Fruit fly (Drosophila melanogaster): ENCODE data around the gene CG34008.

CG34008 gene

DNA sequence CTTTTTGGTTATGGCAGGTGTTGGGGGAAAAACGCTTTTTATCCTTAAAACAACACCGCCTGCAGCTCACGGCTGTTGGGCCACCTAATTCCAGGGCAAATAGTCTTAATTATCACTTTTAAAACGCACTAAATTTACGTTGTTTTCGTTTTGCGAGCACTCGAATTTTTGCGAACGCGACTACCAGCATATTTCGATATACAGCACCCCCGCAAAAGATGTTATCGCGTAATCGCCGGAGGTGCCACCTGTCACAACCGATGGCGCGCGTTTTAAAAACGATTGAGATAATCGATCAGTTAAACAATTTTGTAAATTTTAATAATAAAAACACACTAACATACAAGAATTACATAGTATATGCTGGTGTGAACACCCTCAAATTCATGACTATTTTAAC lies 29.2 kb downstream of the CG34008 start, which contains the start of gene Stat92E:
Gene Stat92E, minus strand, starts transcription at position 219 of the 400 bp plus-strand sequence.
- no peak for TF ChIP-seq topi (GFP tag; optimal IDR thresholded peaks at IDR 0.05)
- TF ChIP-seq Hr38 (GFP tag; optimal IDR thresholded peaks at IDR 0.05): no peak
- no peak for TF ChIP-seq CG11902 (GFP tag; optimal IDR thresholded peaks at IDR 0.05)
- no peak for TF ChIP-seq Smox (GFP tag; optimal IDR thresholded peaks at IDR 0.05)
- no peak for TF ChIP-seq Sox15 (GFP tag; optimal IDR thresholded peaks at IDR 0.05)
- no peak for TF ChIP-seq cyc (GFP tag; optimal IDR thresholded peaks at IDR 0.05)
- TF ChIP-seq CG3032 (tag; optimal IDR thresholded peaks at IDR 0.05): no peak
- no peak for TF ChIP-seq Lpt (GFP tag; optimal IDR thresholded peaks at IDR 0.05)
- TF ChIP-seq fd59A (GFP tag; optimal IDR thresholded peaks at IDR 0.05): no peak
- no peak for TF ChIP-seq Met (GFP tag; optimal IDR thresholded peaks at IDR 0.05)
- no peak for TF ChIP-seq CG7368 (GFP tag; optimal IDR thresholded peaks at IDR 0.05)
- TF ChIP-seq CG6792 (GFP tag; optimal IDR thresholded peaks at IDR 0.05): no peak
- no peak for TF ChIP-seq CG4318 (GFP tag; optimal IDR thresholded peaks at IDR 0.05)
- no peak for TF ChIP-seq CG6854 (GFP tag; optimal IDR thresholded peaks at IDR 0.05)
- TF ChIP-seq salr (GFP tag; optimal IDR thresholded peaks at IDR 0.05): no peak
- no peak for TF ChIP-seq Blimp-1 (GFP tag; optimal IDR thresholded peaks at IDR 0.05)
- TF ChIP-seq spab (GFP tag; optimal IDR thresholded peaks at IDR 0.05): no peak
- no peak for TF ChIP-seq net (GFP tag; optimal IDR thresholded peaks at IDR 0.05)
- TF ChIP-seq CG9139 (GFP tag; optimal IDR thresholded peaks at IDR 0.05): no peak

DNA sequence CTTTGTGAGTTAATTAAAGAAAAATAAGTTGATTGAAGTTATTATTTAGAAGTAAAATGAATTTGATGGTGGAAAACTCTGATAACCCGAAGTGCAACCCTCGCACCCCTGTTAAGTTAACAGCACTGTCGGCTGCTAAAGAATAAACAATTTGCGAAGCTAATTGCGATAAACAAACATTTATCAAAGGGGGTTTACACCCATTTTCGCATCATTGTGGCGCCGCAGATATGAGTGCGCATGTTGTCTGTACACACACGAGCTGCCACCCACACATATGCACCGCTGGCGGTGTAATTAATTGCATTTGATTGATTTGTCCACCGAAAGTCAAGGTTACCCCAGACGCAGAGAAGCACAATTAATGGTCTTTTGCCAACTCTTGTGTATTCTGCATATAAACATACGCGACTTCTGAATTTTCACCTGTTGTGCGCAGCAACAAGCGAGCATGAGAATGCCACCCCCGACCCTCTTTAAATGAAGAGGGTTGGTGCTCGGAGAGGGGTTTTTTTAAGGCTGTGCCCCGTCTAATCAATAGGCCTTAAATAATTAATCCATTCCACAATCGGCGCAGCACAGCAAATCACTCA lies 29.7 kb downstream of the CG34008 start:
- TF ChIP-seq fkh (GFP tag; optimal IDR thresholded peaks at IDR 0.05) (peak; percentile 89), Ets21C (GFP tag; optimal IDR thresholded peaks at IDR 0.05) (no peak), vri (GFP tag; optimal IDR thresholded peaks at IDR 0.05) (no peak), pdm3 (GFP tag; optimal IDR thresholded peaks at IDR 0.05) (no peak), CG6854 (GFP tag; optimal IDR thresholded peaks at IDR 0.05) (no peak), esn (GFP tag; optimal IDR thresholded peaks at IDR 0.05) (no peak), dsx (GFP tag; optimal IDR thresholded peaks at IDR 0.05; ENCODE audit: poor library complexity, severe bottlenecking) (no peak), CG9139 (GFP tag; optimal IDR thresholded peaks at IDR 0.05) (no peak), spab (GFP tag; optimal IDR thresholded peaks at IDR 0.05) (no peak), Eip78C (GFP tag) (peak; percentile 26), lz (GFP tag; optimal IDR thresholded peaks at IDR 0.05) (no peak), eg (GFP tag; IDR thresholded peaks at IDR 0.05) (peak; percentile 48; the same call in 2 of the 3 replicates)

DNA sequence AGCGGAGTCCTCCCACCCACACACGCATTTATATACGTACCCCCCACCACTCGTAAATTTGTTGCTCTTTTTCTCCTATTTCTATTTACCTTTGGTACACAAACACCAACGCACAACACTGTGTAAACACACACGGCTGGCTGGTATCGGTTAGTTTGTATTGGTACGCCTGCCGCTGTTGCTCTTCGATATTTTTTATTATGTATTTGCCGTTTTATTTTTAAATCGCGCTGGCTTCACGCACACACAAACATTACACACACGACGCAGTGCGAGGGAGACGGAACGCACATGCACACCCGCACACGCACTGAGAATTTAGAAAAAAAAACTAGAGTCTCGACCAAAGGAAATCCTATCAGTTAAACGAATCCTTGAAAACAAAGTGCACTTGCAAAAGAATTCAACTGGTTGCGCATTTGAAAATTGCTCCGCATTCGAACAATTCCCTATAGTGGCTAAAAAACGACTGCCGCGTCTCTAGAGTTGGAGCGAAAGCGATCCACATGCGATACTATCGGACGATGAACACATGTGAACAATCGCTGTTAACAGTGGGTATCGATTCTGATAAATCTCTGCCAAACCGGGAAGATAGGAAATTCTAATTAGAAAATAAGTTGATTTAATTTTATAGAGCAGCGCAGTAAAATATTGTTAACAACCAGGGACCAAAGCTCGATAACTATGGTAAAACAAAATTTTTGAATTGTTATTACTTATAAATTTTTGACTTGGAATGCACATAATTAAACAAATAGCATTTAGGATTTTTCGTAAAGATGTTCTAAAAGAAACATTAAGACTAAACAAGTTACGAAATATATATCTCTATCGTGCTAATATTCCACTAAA lies 30.5 kb downstream of the CG34008 start:
- TF ChIP-seq CG1621 (tag; optimal IDR thresholded peaks at IDR 0.05): no peak
- TF ChIP-seq svp (GFP tag): peak; percentile 73
- no peak for TF ChIP-seq CG32006 (GFP tag; optimal IDR thresholded peaks at IDR 0.05)
- TF ChIP-seq CG3032 (tag; optimal IDR thresholded peaks at IDR 0.05): no peak
- TF ChIP-seq CG9139 (GFP tag; optimal IDR thresholded peaks at IDR 0.05): peak; percentile 67
- peak; percentile 68 for TF ChIP-seq eg (GFP tag; IDR thresholded peaks at IDR 0.05)
- no peak for TF ChIP-seq pdm3 (GFP tag; optimal IDR thresholded peaks at IDR 0.05)
- peak; percentile 62 for TF ChIP-seq CG16779 (tag; optimal IDR thresholded peaks at IDR 0.05)
- peak; percentile 24 for TF ChIP-seq CG11762 (GFP tag; optimal IDR thresholded peaks at IDR 0.05; ENCODE audit: insufficient read depth)
- peak; percentile 38 for TF ChIP-seq CG6854 (GFP tag; optimal IDR thresholded peaks at IDR 0.05)
- peak; percentile 16 for TF ChIP-seq achi (GFP tag; optimal IDR thresholded peaks at IDR 0.05)
- no peak for TF ChIP-seq Eip75B (GFP tag; optimal IDR thresholded peaks at IDR 0.05)
- TF ChIP-seq Eip93F (GFP tag; optimal IDR thresholded peaks at IDR 0.05): no peak
- no peak for TF ChIP-seq Hr39 (GFP tag; optimal IDR thresholded peaks at IDR 0.05)
- TF ChIP-seq CG4318 (GFP tag; optimal IDR thresholded peaks at IDR 0.05): no peak
- peak; percentile 59 for TF ChIP-seq CG6276 (GFP tag; optimal IDR thresholded peaks at IDR 0.05)
- no peak for TF ChIP-seq CG10631 (GFP tag; optimal IDR thresholded peaks at IDR 0.05)
- TF ChIP-seq Ets96B (tag; optimal IDR thresholded peaks at IDR 0.05): peak; percentile 28
- TF ChIP-seq Lpt (GFP tag; optimal IDR thresholded peaks at IDR 0.05): peak; percentile 44
- peak; percentile 43 for TF ChIP-seq net (GFP tag; optimal IDR thresholded peaks at IDR 0.05)
- no peak for TF ChIP-seq dac (GFP tag; optimal IDR thresholded peaks at IDR 0.05)
- TF ChIP-seq CG8319 (GFP tag; optimal IDR thresholded peaks at IDR 0.05): no peak
- TF ChIP-seq Sox14 (GFP tag; optimal IDR thresholded peaks at IDR 0.05): peak; percentile 16
- TF ChIP-seq Smox (GFP tag; optimal IDR thresholded peaks at IDR 0.05): no peak
- TF ChIP-seq vri (GFP tag; optimal IDR thresholded peaks at IDR 0.05): peak; percentile 79
- peak; percentile 51; the same call in 2 of the 3 replicates for TF ChIP-seq CG8119 (GFP tag; IDR thresholded peaks at IDR 0.05)
- no peak for TF ChIP-seq CG11902 (GFP tag; optimal IDR thresholded peaks at IDR 0.05)
- TF ChIP-seq fd85E (GFP tag; optimal IDR thresholded peaks at IDR 0.05): no peak
